Fruit fly (Drosophila melanogaster): ENCODE measurements around the gene CG34164.
A peak's percentile ranks its signal among the peaks of the same experiment; 100 is the strongest.

The CG34164 gene

DNA sequence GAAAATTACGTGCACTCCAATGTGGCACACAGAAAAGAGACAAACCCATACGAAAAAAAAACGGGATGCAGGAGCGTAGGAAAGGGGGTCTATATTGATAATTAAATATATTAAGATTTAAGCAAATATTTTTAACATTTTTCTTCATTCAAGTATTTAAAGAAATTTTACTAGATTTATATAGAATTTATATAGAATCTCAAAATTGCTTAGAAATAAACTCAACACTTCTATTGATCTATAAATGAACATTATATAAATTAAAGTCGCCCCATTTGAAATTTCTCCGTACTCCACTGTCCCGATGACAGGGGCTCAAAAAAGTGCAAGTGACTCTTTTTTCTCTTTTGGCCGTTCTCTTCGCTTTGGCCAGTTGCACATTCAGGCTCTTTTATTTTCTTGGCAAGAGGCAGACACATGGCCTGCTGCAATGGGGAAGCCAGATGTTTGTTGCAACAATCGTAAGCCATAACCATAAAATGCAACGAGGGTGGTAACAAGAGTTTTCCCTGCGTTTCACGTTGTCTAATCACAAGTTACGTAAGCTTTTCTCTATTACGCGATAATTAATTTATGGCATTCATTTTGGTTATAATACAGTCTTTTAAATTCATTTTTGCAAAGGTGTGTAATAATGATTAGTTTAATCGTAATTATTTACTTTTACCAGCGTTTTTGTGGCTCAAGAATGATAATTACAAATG, 9.7 kb downstream of the CG34164 start:
- TF ChIP-seq CG12605 (GFP tag; IDR thresholded peaks at IDR 0.05): peak; percentile 94
- peak; percentile 95 for TF ChIP-seq CG8159 (tag; optimal IDR thresholded peaks at IDR 0.05)
- peak; percentile 93 for TF ChIP-seq CG4496 (GFP tag; IDR thresholded peaks at IDR 0.05)
- no peak for TF ChIP-seq EcR (GFP tag; optimal IDR thresholded peaks at IDR 0.05)
- TF ChIP-seq Pif1A (GFP tag; optimal IDR thresholded peaks at IDR 0.05): peak; percentile 89
- TF ChIP-seq fd96Ca (GFP tag; IDR thresholded peaks at IDR 0.05): peak; percentile 84
- TF ChIP-seq CG34367 (tag; optimal IDR thresholded peaks at IDR 0.05): peak; percentile 84
- peak; percentile 99 for TF ChIP-seq CG14655 (GFP tag; optimal IDR thresholded peaks at IDR 0.05)
- TF ChIP-seq CG17806 (tag; optimal IDR thresholded peaks at IDR 0.05): peak; percentile 94
- peak; percentile 88 for TF ChIP-seq rn (GFP tag; IDR thresholded peaks at IDR 0.05)
- peak; percentile 90 for TF ChIP-seq Ets98B (GFP tag; IDR thresholded peaks at IDR 0.05)
- peak; percentile 94 for TF ChIP-seq CG15710 (tag; optimal IDR thresholded peaks at IDR 0.05)
- TF ChIP-seq CG13204 (GFP tag; optimal IDR thresholded peaks at IDR 0.05): no peak
- peak; percentile 91 for TF ChIP-seq Pif1B (GFP tag; optimal IDR thresholded peaks at IDR 0.05)
- TF ChIP-seq CG9948 (tag; optimal IDR thresholded peaks at IDR 0.05): peak; percentile 95
- peak; percentile 96 for TF ChIP-seq CG32121 (GFP tag; IDR thresholded peaks at IDR 0.05)
- peak; percentile 50 for TF ChIP-seq gl (tag; optimal IDR thresholded peaks at IDR 0.05)
- TF ChIP-seq CG8301 (tag; optimal IDR thresholded peaks at IDR 0.05): peak; percentile 97
- peak; percentile 74 for TF ChIP-seq CG10348 (GFP tag; IDR thresholded peaks at IDR 0.05)
- TF ChIP-seq D1 (tag; optimal IDR thresholded peaks at IDR 0.05): peak; percentile 93
- peak; percentile 83 for TF ChIP-seq Snoo (tag; optimal IDR thresholded peaks at IDR 0.05)

DNA sequence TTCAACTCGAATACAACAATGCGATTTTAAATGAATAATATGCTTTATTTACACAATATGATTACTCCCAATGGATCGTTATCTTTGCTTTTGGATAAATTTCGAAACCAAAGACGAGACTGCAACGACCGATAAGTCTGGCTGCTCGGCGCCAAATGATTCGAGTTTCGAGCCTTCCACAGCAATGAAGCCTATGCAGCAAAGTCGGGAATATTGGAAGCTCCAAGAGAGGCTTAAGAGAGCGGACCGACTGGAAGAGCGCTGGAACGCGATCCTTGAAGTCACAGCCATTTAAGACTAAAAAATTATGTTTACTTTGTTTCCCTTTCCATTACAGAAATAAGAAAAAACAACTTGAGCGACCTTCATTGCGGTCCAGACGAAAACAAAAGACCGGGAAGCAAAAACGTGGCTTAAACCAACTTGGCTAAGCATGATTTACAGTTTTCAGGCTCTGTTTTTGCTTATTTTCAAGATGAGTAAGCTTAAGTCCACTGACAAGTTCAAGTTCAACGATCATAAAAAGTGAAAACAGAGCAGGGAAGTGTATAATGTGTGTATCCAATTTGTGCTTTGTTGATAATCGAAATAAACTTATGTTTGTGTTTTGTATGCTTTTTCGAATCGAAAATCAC, 10.6 kb downstream of the CG34164 start, which contains the start of gene firl:
Gene firl, minus strand, starts transcription at position 159 of the 635 bp plus-strand sequence.
- TF ChIP-seq CG34367 (tag; optimal IDR thresholded peaks at IDR 0.05) (no peak), EcR (GFP tag; optimal IDR thresholded peaks at IDR 0.05) (peak; percentile 79)

DNA sequence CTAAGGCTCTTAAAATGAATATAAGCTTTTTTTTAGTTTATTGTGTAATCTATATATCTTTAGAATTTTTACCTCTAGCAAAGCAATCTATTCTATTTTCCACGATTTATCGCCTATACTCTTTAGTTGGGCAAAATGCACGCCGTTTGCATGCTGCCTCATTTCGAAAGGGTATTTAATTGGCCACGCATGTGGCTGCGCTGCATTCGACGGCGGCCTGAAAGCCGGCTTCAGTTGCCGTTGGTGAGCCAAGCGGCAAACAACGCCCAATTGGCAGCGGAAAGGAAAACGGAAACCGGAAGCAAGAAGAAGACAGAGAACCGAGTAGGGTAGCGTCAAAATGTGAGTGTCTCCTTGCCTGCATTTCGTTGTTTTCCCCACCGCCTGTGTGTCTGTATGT, 19.7 kb downstream of the CG34164 start, which contains the start of gene CG14947:
Gene CG14947, plus strand, starts transcription at position 251 of the 400 bp plus-strand sequence.
- TF ChIP-seq rn (GFP tag; IDR thresholded peaks at IDR 0.05) (no peak), Ets98B (GFP tag; IDR thresholded peaks at IDR 0.05) (no peak), CG8301 (tag; optimal IDR thresholded peaks at IDR 0.05) (no peak), CG8159 (tag; optimal IDR thresholded peaks at IDR 0.05) (peak; percentile 25), Pif1A (GFP tag; optimal IDR thresholded peaks at IDR 0.05) (peak; percentile 50), D1 (tag; optimal IDR thresholded peaks at IDR 0.05) (no peak), CG15710 (tag; optimal IDR thresholded peaks at IDR 0.05) (no peak), CG17806 (tag; optimal IDR thresholded peaks at IDR 0.05) (no peak), gl (tag; optimal IDR thresholded peaks at IDR 0.05) (no peak), Pif1B (GFP tag; optimal IDR thresholded peaks at IDR 0.05) (no peak), CG32121 (GFP tag; IDR thresholded peaks at IDR 0.05) (peak; percentile 27; the same call in 1 of the 2 replicates), EcR (GFP tag; optimal IDR thresholded peaks at IDR 0.05) (no peak), Snoo (tag; optimal IDR thresholded peaks at IDR 0.05) (peak; percentile 29), CG34367 (tag; optimal IDR thresholded peaks at IDR 0.05) (no peak), CG9948 (tag; optimal IDR thresholded peaks at IDR 0.05) (no peak), CG10348 (GFP tag; IDR thresholded peaks at IDR 0.05) (no peak), CG4496 (GFP tag; IDR thresholded peaks at IDR 0.05) (peak; percentile 57; the same call in 1 of the 3 replicates)

- TF ChIP-seq CG13204 (GFP tag; optimal IDR thresholded peaks at IDR 0.05) (no peak), CG10348 (GFP tag; IDR thresholded peaks at IDR 0.05) (no peak), CG15710 (tag; optimal IDR thresholded peaks at IDR 0.05) (no peak), CG8301 (tag; optimal IDR thresholded peaks at IDR 0.05) (no peak), CG4496 (GFP tag; IDR thresholded peaks at IDR 0.05) (no peak), CG34367 (tag; optimal IDR thresholded peaks at IDR 0.05) (no peak), Pif1A (GFP tag; optimal IDR thresholded peaks at IDR 0.05) (no peak), Pif1B (GFP tag; optimal IDR thresholded peaks at IDR 0.05) (no peak)
Measured at dm6 chr2L:12078123-12078658, 22.0 kb downstream of the CG34164 start.

dm6 chr2L:12078695-12079094, 22.5 kb downstream of the CG34164 start:
- no peak for TF ChIP-seq D1 (tag; optimal IDR thresholded peaks at IDR 0.05)
- TF ChIP-seq CG8159 (tag; optimal IDR thresholded peaks at IDR 0.05): no peak
- TF ChIP-seq EcR (GFP tag; optimal IDR thresholded peaks at IDR 0.05): no peak
- TF ChIP-seq CG9948 (tag; optimal IDR thresholded peaks at IDR 0.05): no peak
- no peak for TF ChIP-seq CG17806 (tag; optimal IDR thresholded peaks at IDR 0.05)
- no peak for TF ChIP-seq CG32121 (GFP tag; IDR thresholded peaks at IDR 0.05)
- no peak for TF ChIP-seq Pif1B (GFP tag; optimal IDR thresholded peaks at IDR 0.05)

DNA sequence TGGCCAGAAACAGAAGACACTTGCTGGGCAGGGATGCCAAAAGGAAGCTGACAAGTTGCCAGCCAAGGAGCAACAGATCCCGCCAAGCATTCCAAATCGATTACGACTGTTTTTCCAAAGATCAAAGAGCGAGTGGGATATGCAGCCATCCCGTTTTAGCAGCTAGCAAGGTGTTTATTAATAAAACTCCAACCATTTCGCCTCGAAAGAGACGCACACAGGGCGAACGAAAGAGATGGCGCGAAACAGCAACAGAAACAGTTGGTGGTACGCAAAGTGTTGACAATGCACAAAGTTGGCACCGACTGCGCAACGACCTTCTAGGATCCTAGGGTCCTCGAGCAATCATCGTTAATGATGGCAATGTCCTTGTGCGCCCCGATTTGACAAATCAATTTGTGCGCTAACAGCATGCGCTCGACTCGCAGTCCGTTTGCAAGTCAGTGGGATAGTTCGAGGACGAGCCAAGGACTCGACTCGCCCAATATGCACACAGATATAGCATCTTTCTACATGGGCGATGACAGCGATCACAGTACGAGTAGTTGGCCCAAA, 23.8 kb downstream of the CG34164 start:
- TF ChIP-seq rn (GFP tag; IDR thresholded peaks at IDR 0.05) (no peak), Ets98B (GFP tag; IDR thresholded peaks at IDR 0.05) (no peak)
